Worm (Caenorhabditis elegans): ENCODE data around the gene skpo-1.
A peak's percentile ranks its signal among the peaks of the same experiment; 100 is the strongest.

ce11 chrII:8382880-8383279 is 21.8 kb downstream of the skpo-1 start:
- TF ChIP-seq fkh-10 (GFP tag; optimal IDR thresholded peaks at IDR 0.05): no peak
- TF ChIP-seq pat-9 (tag; optimal IDR thresholded peaks at IDR 0.05): no peak
- TF ChIP-seq pqm-1 (tag; optimal IDR thresholded peaks at IDR 0.05): peak; percentile 72
- TF ChIP-seq pha-2 (tag; optimal IDR thresholded peaks at IDR 0.05): no peak
- TF ChIP-seq ceh-45 (GFP tag; IDR thresholded peaks at IDR 0.05): no peak
- no peak for TF ChIP-seq madf-2 (tag; optimal IDR thresholded peaks at IDR 0.05)
- no peak for TF ChIP-seq nhr-11 (tag; optimal IDR thresholded peaks at IDR 0.05)
- no peak for TF ChIP-seq dve-1 (tag; optimal IDR thresholded peaks at IDR 0.05)
- no peak for TF ChIP-seq Y22D7AL.16 (tag; optimal IDR thresholded peaks at IDR 0.05)
- no peak for TF ChIP-seq unc-55 (GFP tag; optimal IDR thresholded peaks at IDR 0.05)
- no peak for TF ChIP-seq pag-3 (tag; optimal IDR thresholded peaks at IDR 0.05; ENCODE audit: borderline replicate concordance)
- no peak for TF ChIP-seq pros-1 (tag; optimal IDR thresholded peaks at IDR 0.05)
